Fruit fly (Drosophila melanogaster): Measurements from ENCODE around the gene CG14191.

Gene CG14191

dm6 chrX:19056611-19057010, 24.9 kb upstream of the CG14191 start, which contains the start of gene CG14190:
Gene CG14190 (plus strand): TSS chrX:19056911.
- TF ChIP-seq GATAd (GFP tag; optimal IDR thresholded peaks at IDR 0.05), result no peak
- TF ChIP-seq CrebA (GFP tag; optimal IDR thresholded peaks at IDR 0.05; ENCODE audit: borderline replicate concordance), result no peak
- TF ChIP-seq br (GFP tag; optimal IDR thresholded peaks at IDR 0.05), result no peak
- no peak for TF ChIP-seq Myc (optimal IDR thresholded peaks at IDR 0.05)
- no peak for TF ChIP-seq tai (GFP tag; optimal IDR thresholded peaks at IDR 0.05)
- TF ChIP-seq Abd-B (GFP tag; optimal IDR thresholded peaks at IDR 0.05), result no peak
- TF ChIP-seq Hnf4 (GFP tag; optimal IDR thresholded peaks at IDR 0.05), result no peak
- TF ChIP-seq CG32264 (GFP tag; optimal IDR thresholded peaks at IDR 0.05), result no peak
- TF ChIP-seq Hr78 (GFP tag; optimal IDR thresholded peaks at IDR 0.05), result no peak
- TF ChIP-seq Dfd (GFP tag; optimal IDR thresholded peaks at IDR 0.05), result no peak
- TF ChIP-seq h (GFP tag; optimal IDR thresholded peaks at IDR 0.05), result no peak
- no peak for TF ChIP-seq OdsH (GFP tag; optimal IDR thresholded peaks at IDR 0.05)
- no peak for TF ChIP-seq Dif (GFP tag; optimal IDR thresholded peaks at IDR 0.05; ENCODE audit: partially characterized antibody)
- no peak for TF ChIP-seq foxo (GFP tag; optimal IDR thresholded peaks at IDR 0.05)
- no peak for TF ChIP-seq dl (GFP tag; optimal IDR thresholded peaks at IDR 0.05; ENCODE audit: insufficient read depth in 1 of 2, partially characterized antibody in 2 of 2)
- no peak for TF ChIP-seq Jra (GFP tag; optimal IDR thresholded peaks at IDR 0.05)
- TF ChIP-seq jim (GFP tag; optimal IDR thresholded peaks at IDR 0.05), result no peak

dm6 chrX:19068873-19069272, 12.6 kb upstream of the CG14191 start, which contains the start of gene CG34330:
Gene CG34330 (minus strand): TSS chrX:19068973.
- TF ChIP-seq dl (GFP tag; optimal IDR thresholded peaks at IDR 0.05; ENCODE audit: insufficient read depth in 1 of 2, partially characterized antibody in 2 of 2) (no peak), Vsx2 (GFP tag; optimal IDR thresholded peaks at IDR 0.05; ENCODE audit: partially characterized antibody) (no peak), Abd-B (GFP tag; optimal IDR thresholded peaks at IDR 0.05) (no peak), Mio (GFP tag; optimal IDR thresholded peaks at IDR 0.05) (no peak), GATAd (GFP tag; optimal IDR thresholded peaks at IDR 0.05) (no peak), Myc (optimal IDR thresholded peaks at IDR 0.05) (no peak), jim (GFP tag; optimal IDR thresholded peaks at IDR 0.05) (no peak), HLH106 (tag; optimal IDR thresholded peaks at IDR 0.05) (no peak), Rel (GFP tag; optimal IDR thresholded peaks at IDR 0.05) (no peak), Rel (tag; optimal IDR thresholded peaks at IDR 0.05) (peak; percentile 24)

dm6 chrX:19072969-19073368, 8.5 kb upstream of the CG14191 start:
- TF ChIP-seq pan (optimal IDR thresholded peaks at IDR 0.05) (no peak), HLH106 (tag; optimal IDR thresholded peaks at IDR 0.05) (no peak), h (GFP tag; optimal IDR thresholded peaks at IDR 0.05) (no peak), Myc (optimal IDR thresholded peaks at IDR 0.05) (no peak), CrebA (GFP tag; optimal IDR thresholded peaks at IDR 0.05; ENCODE audit: borderline replicate concordance) (no peak), Dfd (GFP tag; optimal IDR thresholded peaks at IDR 0.05) (no peak), Sp1 (GFP tag; optimal IDR thresholded peaks at IDR 0.05) (no peak), dmrt93B (GFP tag; optimal IDR thresholded peaks at IDR 0.05) (no peak), OdsH (GFP tag; optimal IDR thresholded peaks at IDR 0.05) (no peak), br (GFP tag; optimal IDR thresholded peaks at IDR 0.05) (no peak)

dm6 chrX:19073878-19074277, 7.6 kb upstream of the CG14191 start:
- TF ChIP-seq pan (optimal IDR thresholded peaks at IDR 0.05) (no peak), CG9705 (GFP tag; optimal IDR thresholded peaks at IDR 0.05) (no peak), HLH106 (tag; optimal IDR thresholded peaks at IDR 0.05) (no peak), h (GFP tag; optimal IDR thresholded peaks at IDR 0.05) (peak; percentile 75), brk (GFP tag; optimal IDR thresholded peaks at IDR 0.05) (no peak), Mio (GFP tag; optimal IDR thresholded peaks at IDR 0.05) (no peak)

dm6 chrX:19074585-19074984, 6.9 kb upstream of the CG14191 start:
- TF ChIP-seq GATAd (GFP tag; optimal IDR thresholded peaks at IDR 0.05), result no peak
- TF ChIP-seq OdsH (GFP tag; optimal IDR thresholded peaks at IDR 0.05), result no peak
- TF ChIP-seq usp (GFP tag; optimal IDR thresholded peaks at IDR 0.05), result no peak
- no peak for TF ChIP-seq Abd-B (GFP tag; optimal IDR thresholded peaks at IDR 0.05)
- TF ChIP-seq Mio (GFP tag; optimal IDR thresholded peaks at IDR 0.05), result no peak
- no peak for TF ChIP-seq dmrt93B (GFP tag; optimal IDR thresholded peaks at IDR 0.05)

dm6 chrX:19077420-19077819, 4.0 kb upstream of the CG14191 start, which contains the start of gene CG7406:
Gene CG7406 (plus strand): TSS chrX:19077720.
- TF ChIP-seq Mio (GFP tag; optimal IDR thresholded peaks at IDR 0.05) (no peak), woc (GFP tag; optimal IDR thresholded peaks at IDR 0.05) (no peak), fru (GFP tag; optimal IDR thresholded peaks at IDR 0.05) (no peak), Vsx2 (GFP tag; optimal IDR thresholded peaks at IDR 0.05; ENCODE audit: partially characterized antibody) (no peak), dsf (GFP tag; optimal IDR thresholded peaks at IDR 0.05; ENCODE audit: borderline replicate concordance) (no peak), br (GFP tag; optimal IDR thresholded peaks at IDR 0.05) (no peak), rgr (GFP tag; optimal IDR thresholded peaks at IDR 0.05) (no peak)
